Worm (Caenorhabditis elegans) whole organism, L1 larva: ENCODE data around the gene gur-5.

Experiments
- C04F5.9 ChIP-seq: sonication (generic microtip); optimal IDR thresholded peaks from 2 replicates; lab custom pipeline; 2016; ENCODE audit warnings: missing genetic modification characterization, missing compliant biosample characterization
- C16A3.4 ChIP-seq: fragments of 150-350 bp; optimal IDR thresholded peaks from 2 replicates; lab custom pipeline; 2014; ENCODE audit warnings: missing biosample characterization, missing genetic modification characterization
- C34B4.2 ChIP-seq: sonication (generic microtip); optimal IDR thresholded peaks from 2 replicates; lab custom pipeline; 2017; ENCODE audit warnings: mild to moderate bottlenecking, missing genetic modification characterization, missing compliant biosample characterization
- alr-1 ChIP-seq: fragments of 200-800 bp; sonication (Bioruptor generic); optimal IDR thresholded peaks from 2 replicates; lab custom pipeline; 2018; ENCODE audit warnings: borderline replicate concordance, mild to moderate bottlenecking, missing genetic modification characterization, missing compliant biosample characterization
- blmp-1 ChIP-seq: fragments of 150-350 bp; optimal IDR thresholded peaks from 2 replicates; lab custom pipeline; 2014; ENCODE audit warnings: missing biosample characterization, missing genetic modification characterization
- ceh-82 ChIP-seq, 3 experiments: fragments of 150-350 bp in 1 of 3; sonication (generic microtip) in 2 of 3; optimal IDR thresholded peaks; 2 replicates each; lab custom pipeline; 2014 to 2017; ENCODE audit warnings: missing biosample characterization in 3 of 3, missing genetic modification characterization in 3 of 3
- ceh-88 ChIP-seq: fragments of 200-800 bp; sonication (Bioruptor generic); IDR thresholded peaks from 2 replicates; pipeline ENCODE4 v1.3.6; 2022; ENCODE audit warnings: missing genetic modification characterization, missing compliant biosample characterization
- dpl-1 ChIP-seq, 3 experiments: fragments of 150-350 bp in 2 of 3; sonication (generic microtip) in 1 of 3; optimal IDR thresholded peaks; 2 replicates each; lab custom pipeline; 2014 to 2017; ENCODE audit warnings: missing biosample characterization in 3 of 3, missing genetic modification characterization in 3 of 3, missing genetic modification reagents in 3 of 3
- efl-1 ChIP-seq, 4 experiments: fragments of 150-350 bp; optimal IDR thresholded peaks in 3 of 4; peaks in 1 of 4; 1 replicate in 1 of 4; 2 replicates in 3 of 4; lab custom pipeline; 2014; ENCODE audit warnings: missing biosample characterization in 2 of 4, missing genetic modification characterization in 2 of 4, missing genetic modification reagents in 2 of 4
- egl-27 ChIP-seq, 2 experiments: fragments of 150-350 bp in 1 of 2; sonication (generic microtip); optimal IDR thresholded peaks; 3 replicates each; lab custom pipeline; 2017 to 2018; ENCODE audit warnings: missing biosample characterization in 2 of 2, missing genetic modification characterization in 2 of 2, missing genetic modification reagents in 2 of 2
- elt-2 ChIP-seq: sonication (generic microtip); optimal IDR thresholded peaks from 2 replicates; lab custom pipeline; 2016; ENCODE audit warnings: missing genetic modification characterization, mild to moderate bottlenecking, inconsistent platforms, missing compliant biosample characterization, missing genetic modification reagents
- elt-3 ChIP-seq, 6 experiments: fragments of 150-350 bp in 1 of 6; sonication (generic microtip); optimal IDR thresholded peaks; 2 replicates each; lab custom pipeline; 2017 to 2018; ENCODE audit warnings: missing biosample characterization in 6 of 6, missing genetic modification characterization in 6 of 6, inconsistent platforms in 1 of 6
- ets-5 ChIP-seq: fragments of 200-800 bp; sonication (Bioruptor generic); IDR thresholded peaks from 2 replicates; pipeline ENCODE4 v1.3.6; 2022; ENCODE audit warnings: missing genetic modification characterization, missing compliant biosample characterization
- fkh-8 ChIP-seq: sonication (generic microtip); optimal IDR thresholded peaks from 2 replicates; lab custom pipeline; 2016; ENCODE audit warnings: mild to moderate bottlenecking, missing genetic modification characterization, missing compliant biosample characterization
- grh-1 ChIP-seq: fragments of 200-800 bp; sonication (Bioruptor generic); IDR thresholded peaks from 2 replicates; pipeline ENCODE4 v1.3.6; 2022; ENCODE audit warnings: missing genetic modification reagents, missing genetic modification characterization, missing compliant biosample characterization
- hlh-4 ChIP-seq: sonication (generic microtip); optimal IDR thresholded peaks from 2 replicates; lab custom pipeline; 2016; ENCODE audit warnings: mild to moderate bottlenecking, missing genetic modification characterization, missing compliant biosample characterization
- hpl-2 ChIP-seq: fragments of 150-350 bp; optimal IDR thresholded peaks from 2 replicates; lab custom pipeline; 2014; ENCODE audit warnings: missing biosample characterization, missing genetic modification reagents, missing genetic modification characterization
- irx-1 ChIP-seq: sonication (generic microtip); optimal IDR thresholded peaks from 2 replicates; lab custom pipeline; 2016; ENCODE audit warnings: missing genetic modification characterization, missing compliant biosample characterization
- lin-13 ChIP-seq: fragments of 150-350 bp; optimal IDR thresholded peaks from 2 replicates; lab custom pipeline; 2014; ENCODE audit warnings: missing biosample characterization, missing genetic modification reagents, missing genetic modification characterization
- lin-14 ChIP-seq: fragments of 200-800 bp; sonication (Bioruptor generic); optimal IDR thresholded peaks from 2 replicates; lab custom pipeline; 2018; ENCODE audit warnings: mild to moderate bottlenecking, missing genetic modification characterization, moderate library complexity, missing compliant biosample characterization
- lin-15B ChIP-seq: fragments of 150-350 bp; sonication (generic microtip); optimal IDR thresholded peaks from 3 replicates; lab custom pipeline; 2014; ENCODE audit warnings: missing biosample characterization, missing genetic modification characterization
- lin-35 ChIP-seq, 2 experiments: fragments of 150-350 bp; optimal IDR thresholded peaks; 2 replicates each; lab custom pipeline; 2014; ENCODE audit warnings: missing biosample characterization in 2 of 2, missing genetic modification characterization in 2 of 2, missing genetic modification reagents in 2 of 2
- mab-9 ChIP-seq: fragments of 200-800 bp; sonication (Bioruptor generic); IDR thresholded peaks from 2 replicates; pipeline ENCODE4 v1.3.6; 2022; ENCODE audit warnings: missing genetic modification reagents, missing genetic modification characterization, missing compliant biosample characterization
- mep-1 ChIP-seq: fragments of 150-350 bp; optimal IDR thresholded peaks from 2 replicates; lab custom pipeline; 2014; ENCODE audit warnings: missing biosample characterization, missing genetic modification characterization
- nhr-11 ChIP-seq: fragments of 150-350 bp; optimal IDR thresholded peaks from 2 replicates; lab custom pipeline; 2014; ENCODE audit warnings: missing biosample characterization, missing genetic modification characterization
- nhr-12 ChIP-seq: sonication (generic microtip); optimal IDR thresholded peaks from 2 replicates; lab custom pipeline; 2017; ENCODE audit warnings: missing biosample characterization, missing genetic modification characterization
- nhr-19 ChIP-seq: fragments of 200-800 bp; sonication (Bioruptor generic); conservative IDR thresholded peaks from 2 replicates; pipeline ENCODE4 v1.3.6; 2022; ENCODE audit warnings: missing genetic modification characterization, missing compliant biosample characterization
- nhr-20 ChIP-seq: sonication (generic microtip); optimal IDR thresholded peaks from 2 replicates; lab custom pipeline; 2016; ENCODE audit warnings: mild to moderate bottlenecking, missing genetic modification characterization, missing compliant biosample characterization
- nhr-28 ChIP-seq: fragments of 150-350 bp; optimal IDR thresholded peaks from 2 replicates; lab custom pipeline; 2014; ENCODE audit warnings: missing biosample characterization, missing genetic modification characterization
- nhr-71 ChIP-seq: sonication (generic microtip); optimal IDR thresholded peaks from 2 replicates; lab custom pipeline; 2016; ENCODE audit warnings: mild to moderate bottlenecking, missing genetic modification characterization, moderate library complexity, missing compliant biosample characterization
- nhr-77 ChIP-seq: fragments of 150-350 bp; optimal IDR thresholded peaks from 2 replicates; lab custom pipeline; 2014; ENCODE audit warnings: missing biosample characterization, missing genetic modification characterization
- nhr-84 ChIP-seq: sonication (generic microtip); optimal IDR thresholded peaks from 2 replicates; lab custom pipeline; 2017; ENCODE audit warnings: missing biosample characterization, missing genetic modification characterization
- nhr-90 ChIP-seq: sonication (generic microtip); optimal IDR thresholded peaks from 2 replicates; lab custom pipeline; 2016; ENCODE audit warnings: mild to moderate bottlenecking, missing genetic modification characterization, missing compliant biosample characterization; ENCODE audit not compliant: poor library complexity
- pax-3 ChIP-seq: fragments of 200-800 bp; sonication (Bioruptor generic); optimal IDR thresholded peaks from 2 replicates; lab custom pipeline; 2018; ENCODE audit warnings: mild to moderate bottlenecking, missing genetic modification characterization, moderate library complexity, missing compliant biosample characterization
- pqm-1 ChIP-seq: sonication (generic microtip); optimal IDR thresholded peaks from 3 replicates; lab custom pipeline; 2017; ENCODE audit warnings: missing biosample characterization, missing genetic modification characterization
- rnt-1 ChIP-seq: sonication (generic microtip); optimal IDR thresholded peaks from 2 replicates; lab custom pipeline; 2016; ENCODE audit warnings: mild to moderate bottlenecking, missing genetic modification characterization, moderate library complexity, missing compliant biosample characterization
- snu-23 ChIP-seq: sonication (generic microtip); optimal IDR thresholded peaks from 2 replicates; lab custom pipeline; 2016; ENCODE audit warnings: missing genetic modification characterization, missing compliant biosample characterization
- sox-4 ChIP-seq: sonication (generic microtip); optimal IDR thresholded peaks from 2 replicates; lab custom pipeline; 2016; ENCODE audit warnings: missing genetic modification characterization, missing compliant biosample characterization
- sptf-1 ChIP-seq: fragments of 150-350 bp; optimal IDR thresholded peaks from 2 replicates; lab custom pipeline; 2014; ENCODE audit warnings: missing biosample characterization, missing genetic modification characterization
- sup-37 ChIP-seq: fragments of 200-800 bp; sonication (Bioruptor generic); optimal IDR thresholded peaks from 2 replicates; lab custom pipeline; 2018; ENCODE audit warnings: mild to moderate bottlenecking, missing genetic modification characterization, missing compliant biosample characterization
- tlp-1 ChIP-seq: fragments of 150-350 bp; optimal IDR thresholded peaks from 2 replicates; lab custom pipeline; 2014; ENCODE audit warnings: missing biosample characterization, missing genetic modification characterization
- unc-130 ChIP-seq: fragments of 150-350 bp; optimal IDR thresholded peaks from 2 replicates; lab custom pipeline; 2017; ENCODE audit warnings: missing biosample characterization, missing genetic modification characterization, inconsistent platforms
- unc-30 ChIP-seq: sonication (generic microtip); optimal IDR thresholded peaks from 2 replicates; lab custom pipeline; 2017; ENCODE audit warnings: missing biosample characterization, missing genetic modification characterization
- unc-86 ChIP-seq: sonication (generic microtip); optimal IDR thresholded peaks from 2 replicates; lab custom pipeline; 2016; ENCODE audit warnings: missing genetic modification characterization, missing compliant biosample characterization
- xbp-1 ChIP-seq: sonication (generic microtip); optimal IDR thresholded peaks from 2 replicates; lab custom pipeline; 2016; ENCODE audit warnings: missing genetic modification characterization, missing compliant biosample characterization
- zag-1 ChIP-seq: fragments of 150-350 bp; optimal IDR thresholded peaks from 2 replicates; lab custom pipeline; 2014; ENCODE audit warnings: missing biosample characterization, missing genetic modification characterization
- zip-4 ChIP-seq: fragments of 200-800 bp; sonication (Bioruptor generic); optimal IDR thresholded peaks from 2 replicates; lab custom pipeline; 2018; ENCODE audit warnings: mild to moderate bottlenecking, missing genetic modification characterization, moderate library complexity, missing compliant biosample characterization
- ztf-11 ChIP-seq, 2 experiments: sonication (generic microtip); optimal IDR thresholded peaks; 2 replicates each; lab custom pipeline; 2016 to 2017; ENCODE audit warnings: missing genetic modification characterization in 2 of 2, missing biosample characterization in 1 of 2, missing compliant biosample characterization in 1 of 2

The gur-5 gene

ce11 chrII:5238366-5238765, 46.8 kb upstream of the gur-5 start, which contains the start of gene pho-4:
Gene pho-4, minus strand, starts transcription at chrII:5238466.
- TF ChIP-seq elt-2 (tag; lab: Kevin White, UChicago) (peak; percentile 9), nhr-12 (tag; lab: Kevin White, UChicago) (no peak), C04F5.9 (tag; lab: Kevin White, UChicago) (no peak), C16A3.4 (tag; lab: Kevin White, UChicago) (no peak), nhr-28 (tag; lab: Kevin White, UChicago) (no peak), irx-1 (tag; lab: Kevin White, UChicago) (no peak), grh-1 (GFP tag; lab: Robert Waterston, UW) (no peak), mep-1 (tag; lab: Kevin White, UChicago) (no peak), fkh-8 (no peak), hpl-2 (no peak), blmp-1 (tag; lab: Kevin White, UChicago) (no peak), efl-1 (optimal IDR thresholded peaks at IDR 0.05; lab: Kevin White, UChicago) (no peak), efl-1 (GFP tag; optimal IDR thresholded peaks at IDR 0.05 in 1 of 2; lab: Kevin White, UChicago) (peak in 1 of 2 experiments; percentile 81), zip-4 (GFP tag; lab: Kevin White, UChicago) (no peak), unc-130 (no peak), xbp-1 (tag; lab: Kevin White, UChicago) (no peak), unc-86 (no peak)

ce11 chrII:5241560-5241959, 43.6 kb upstream of the gur-5 start, which contains the start of gene T16D1.1:
Gene T16D1.1, minus strand, starts transcription at chrII:5241660.
- TF ChIP-seq lin-35 (GFP tag; optimal IDR thresholded peaks at IDR 0.05; lab: Kevin White, UChicago) (no peak), zag-1 (no peak), hlh-4 (tag; lab: Kevin White, UChicago) (no peak), ceh-88 (GFP tag; lab: Robert Waterston, UW) (no peak), ceh-82 (tag; optimal IDR thresholded peaks at IDR 0.05; lab: Kevin White, UChicago) (no peak), unc-86 (no peak), tlp-1 (tag; lab: Kevin White, UChicago) (no peak), nhr-90 (tag; lab: Kevin White, UChicago) (no peak), nhr-71 (tag; lab: Kevin White, UChicago) (no peak), sup-37 (no peak), C34B4.2 (tag; lab: Kevin White, UChicago) (no peak), rnt-1 (tag; lab: Kevin White, UChicago) (no peak), unc-30 (tag; lab: Kevin White, UChicago) (no peak), grh-1 (GFP tag; lab: Robert Waterston, UW) (no peak), zip-4 (GFP tag; lab: Kevin White, UChicago) (no peak), ets-5 (no peak), dpl-1 (GFP tag; optimal IDR thresholded peaks at IDR 0.05; lab: Kevin White, UChicago) (no peak), egl-27 (tag; optimal IDR thresholded peaks at IDR 0.05; lab: Kevin White, UChicago) (no peak)

- TF ChIP-seq nhr-11 (no peak), snu-23 (peak; percentile 31), nhr-12 (tag; lab: Kevin White, UChicago) (no peak), nhr-19 (GFP tag; lab: Robert Waterston, UW) (peak; percentile 19; the same call in 1 of the 2 replicates), pax-3 (tag; lab: Kevin White, UChicago) (no peak), lin-14 (GFP tag; lab: Kevin White, UChicago) (peak; percentile 63), lin-35 (GFP tag; optimal IDR thresholded peaks at IDR 0.05; lab: Kevin White, UChicago) (peak in 1 of 2 experiments; percentile 43), elt-3 (tag; optimal IDR thresholded peaks at IDR 0.05; lab: Kevin White, UChicago) (peak in 1 of 6 experiments; percentile 60), mab-9 (no peak), nhr-84 (tag; lab: Kevin White, UChicago) (no peak), lin-15B (tag; lab: Kevin White, UChicago) (no peak), alr-1 (no peak), lin-13 (no peak), nhr-20 (tag; lab: Kevin White, UChicago) (peak; percentile 61), ceh-82 (tag; optimal IDR thresholded peaks at IDR 0.05; lab: Kevin White, UChicago) (no peak), blmp-1 (tag; lab: Kevin White, UChicago) (peak; percentile 69), sptf-1 (tag; lab: Kevin White, UChicago) (no peak), nhr-71 (tag; lab: Kevin White, UChicago) (peak; percentile 46), mep-1 (tag; lab: Kevin White, UChicago) (no peak), ceh-88 (GFP tag; lab: Robert Waterston, UW) (no peak), nhr-77 (tag; lab: Kevin White, UChicago) (no peak), pqm-1 (no peak), ztf-11 (tag; optimal IDR thresholded peaks at IDR 0.05; lab: Kevin White, UChicago) (no peak), grh-1 (GFP tag; lab: Robert Waterston, UW) (peak; percentile 84), sox-4 (tag; lab: Kevin White, UChicago) (no peak)
Observed at ce11 chrII:5246791-5247361, 38.3 kb upstream of the gur-5 start, which contains the start of gene ptr-6. Gene ptr-6, minus strand, starts transcription at chrII:5246837.
